Worm (Caenorhabditis elegans) whole organism, L1 larva: ENCODE measurements around the gene srv-5.

Experiments
- ama-1 ChIP-seq: fragments of 150-350 bp; optimal IDR thresholded peaks from 2 replicates; lab custom pipeline; 2014
- isw-1 ChIP-seq: fragments of 200-800 bp; sonication (Bioruptor generic); IDR thresholded peaks from 2 replicates; pipeline ENCODE4 v1.3.6; 2022; ENCODE audit warnings: missing genetic modification characterization, missing compliant biosample characterization
- snpc-4 ChIP-seq: fragments of 150-350 bp; optimal IDR thresholded peaks from 2 replicates; lab custom pipeline; 2014; ENCODE audit warnings: missing biosample characterization, missing genetic modification characterization

DNA sequence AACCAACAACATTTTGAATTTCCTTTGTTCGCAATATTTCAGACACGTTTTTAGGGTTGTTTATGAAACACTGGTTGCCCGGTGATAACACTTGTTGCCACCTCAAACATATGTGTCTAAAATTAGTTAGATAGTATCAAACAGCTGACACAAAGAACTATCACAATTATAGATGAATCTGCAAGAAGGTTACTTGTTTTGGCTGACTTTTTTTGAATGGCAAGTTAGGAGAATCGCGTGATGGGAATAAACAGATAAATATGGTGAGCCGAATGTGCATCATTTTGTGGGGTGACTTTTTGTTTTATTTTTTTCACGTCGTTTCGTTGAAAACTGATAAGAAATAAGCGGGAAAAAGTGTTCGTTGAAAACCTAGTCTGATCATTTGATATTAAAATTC lies 7.0 kb upstream of the srv-5 start:
- TF ChIP-seq isw-1 (GFP tag; lab: Robert Waterston, UW) (no peak), snpc-4 (no peak), ama-1 (lab: Kevin White, UChicago) (no peak)
